Fruit fly (Drosophila melanogaster) whole organism, wandering third instar larva: ENCODE data around the gene Cse1.

Experiments
- Hr78 ChIP-seq: fragments of >200 bp; optimal IDR thresholded peaks from 2 replicates; lab custom pipeline; 2017; ENCODE audit warnings: missing biosample characterization, missing genetic modification characterization
- usp ChIP-seq: fragments of >200 bp; optimal IDR thresholded peaks from 2 replicates; lab custom pipeline; 2017; ENCODE audit warnings: missing biosample characterization, missing genetic modification characterization
- woc ChIP-seq: sonication (Bioruptor generic); optimal IDR thresholded peaks from 2 replicates; lab custom pipeline; 2016; ENCODE audit warnings: missing biosample characterization, mild to moderate bottlenecking, missing genetic modification characterization

DNA sequence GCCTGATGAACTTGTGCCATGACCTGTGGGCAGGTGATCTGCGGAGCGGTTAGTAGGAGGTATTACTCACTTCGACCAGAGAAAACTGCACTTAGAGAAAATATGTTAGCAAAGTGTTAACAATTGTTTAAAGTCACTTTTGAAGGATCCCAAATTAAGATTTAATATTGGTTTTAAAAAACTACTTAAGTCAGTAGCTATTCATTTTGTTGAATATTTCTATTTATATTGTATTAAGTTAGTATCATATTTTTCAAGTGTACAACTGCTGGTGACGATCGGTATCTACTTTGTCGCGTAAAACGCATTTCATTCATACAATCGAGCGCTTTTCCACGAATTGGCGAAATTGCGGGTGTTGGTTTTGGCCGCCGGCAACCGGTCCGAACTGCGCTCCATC, 21.4 kb downstream of the Cse1 start:
- TF ChIP-seq usp (GFP tag; lab: Kevin White, UChicago), result no peak
- no peak for TF ChIP-seq Hr78
- no peak for TF ChIP-seq woc (GFP tag; lab: Kevin White, UChicago)
